Fruit fly (Drosophila melanogaster) whole organism, embryonic: ENCODE results near the gene elB.

Source experiments
- Antp ChIP-seq: fragments of 200-800 bp; sonication (Bioruptor generic); optimal IDR thresholded peaks from 3 replicates; lab custom pipeline; 2016; ENCODE audit warnings: missing biosample characterization, missing genetic modification characterization
- Bdp1 ChIP-seq: fragments of 200-800 bp; sonication (Bioruptor generic); optimal IDR thresholded peaks from 3 replicates; lab custom pipeline; 2016; ENCODE audit warnings: missing biosample characterization, missing genetic modification characterization
- Blimp-1 ChIP-seq: fragments of 200-800 bp; sonication (Bioruptor generic); optimal IDR thresholded peaks from 3 replicates; lab custom pipeline; 2018; ENCODE audit warnings: missing biosample characterization, missing genetic modification characterization, mild to moderate bottlenecking, moderate library complexity, missing genetic modification reagents
- CG1024 ChIP-seq: fragments of 200-800 bp; sonication (Bioruptor generic); IDR thresholded peaks from 2 replicates; pipeline ENCODE4 v1.3.6; 2022; ENCODE audit warnings: missing biosample characterization, missing genetic modification characterization
- CG12155 ChIP-seq: fragments of 200-800 bp; sonication (Bioruptor generic); optimal IDR thresholded peaks from 3 replicates; lab custom pipeline; 2016; ENCODE audit warnings: missing biosample characterization, missing genetic modification characterization
- CG12391 ChIP-seq: fragments of 200-800 bp; sonication (Bioruptor generic); optimal IDR thresholded peaks from 3 replicates; lab custom pipeline; 2018; ENCODE audit warnings: missing biosample characterization, mild to moderate bottlenecking, missing genetic modification characterization, moderate library complexity
- CG12769 ChIP-seq: fragments of 200-800 bp; sonication (Bioruptor generic); optimal IDR thresholded peaks from 2 replicates; lab custom pipeline; 2019; ENCODE audit warnings: missing biosample characterization, mild to moderate bottlenecking, missing genetic modification characterization, moderate library complexity
- CG13424 ChIP-seq: fragments of 200-800 bp; sonication (Bioruptor generic); optimal IDR thresholded peaks from 2 replicates; lab custom pipeline; 2019; ENCODE audit warnings: missing biosample characterization, mild to moderate bottlenecking, missing genetic modification characterization, moderate library complexity
- CG15269 ChIP-seq: fragments of 200-800 bp; sonication (Bioruptor generic); optimal IDR thresholded peaks from 2 replicates; lab custom pipeline; 2018; ENCODE audit warnings: missing biosample characterization, mild to moderate bottlenecking, missing genetic modification characterization, moderate library complexity
- CG16779 ChIP-seq: fragments of 200-800 bp; sonication (Bioruptor generic); IDR thresholded peaks from 2 replicates; pipeline ENCODE4 v1.3.6; 2022; ENCODE audit warnings: missing biosample characterization, missing genetic modification characterization
- CG16815 ChIP-seq: fragments of 200-800 bp; sonication (Bioruptor generic); optimal IDR thresholded peaks from 3 replicates; lab custom pipeline; 2017; ENCODE audit warnings: missing biosample characterization, mild to moderate bottlenecking, missing genetic modification characterization
- CG17361 ChIP-seq: fragments of 200-800 bp; sonication (Bioruptor generic); IDR thresholded peaks from 3 replicates; pipeline ENCODE4 v1.3.6; 2022; ENCODE audit warnings: missing biosample characterization, missing genetic modification characterization
- CG17385 ChIP-seq: fragments of 200-800 bp; sonication (Bioruptor generic); optimal IDR thresholded peaks from 3 replicates; lab custom pipeline; 2018; ENCODE audit warnings: missing biosample characterization, mild to moderate bottlenecking, missing genetic modification characterization
- CG31365 ChIP-seq: fragments of 200-800 bp; sonication (Bioruptor generic); optimal IDR thresholded peaks from 2 replicates; lab custom pipeline; 2018; ENCODE audit warnings: missing biosample characterization, mild to moderate bottlenecking, missing genetic modification characterization
- CG7357 ChIP-seq: fragments of 200-800 bp; sonication (Bioruptor generic); IDR thresholded peaks from 3 replicates; pipeline ENCODE4 v1.3.6; 2022; ENCODE audit warnings: missing biosample characterization, missing genetic modification characterization
- D ChIP-seq, 2 experiments: fragments of 200-800 bp in 1 of 2; fragments of >200 bp in 1 of 2; sonication (Bioruptor generic) in 1 of 2; optimal IDR thresholded peaks; 2 replicates in 1 of 2; 3 replicates in 1 of 2; lab custom pipeline; 2017; ENCODE audit warnings: mild to moderate bottlenecking in 1 of 2, missing biosample characterization in 1 of 2, missing genetic modification characterization in 1 of 2, missing genetic modification reagents in 1 of 2
- Doc2 ChIP-seq: fragments of 200-800 bp; sonication (Bioruptor generic); IDR thresholded peaks from 2 replicates; pipeline ENCODE4 v1.3.6; 2022; ENCODE audit warnings: missing biosample characterization, missing genetic modification characterization
- Dp ChIP-seq: fragments of 200-800 bp; sonication (Bioruptor generic); optimal IDR thresholded peaks from 2 replicates; lab custom pipeline; 2018; ENCODE audit warnings: missing biosample characterization, mild to moderate bottlenecking, missing genetic modification characterization, moderate library complexity
- Drgx ChIP-seq: fragments of 200-800 bp; sonication (Bioruptor generic); IDR thresholded peaks from 2 replicates; pipeline ENCODE4 v1.3.6; 2022; ENCODE audit warnings: missing biosample characterization, missing genetic modification characterization
- HmgD ChIP-seq: fragments of 200-800 bp; sonication (Bioruptor generic); optimal IDR thresholded peaks from 3 replicates; lab custom pipeline; 2016; ENCODE audit warnings: missing biosample characterization, missing genetic modification characterization
- Hr51 ChIP-seq, 2 experiments: fragments of 200-800 bp; sonication (Bioruptor generic); optimal IDR thresholded peaks; 2 replicates in 1 of 2; 3 replicates in 1 of 2; lab custom pipeline; 2016 to 2018; ENCODE audit warnings: missing biosample characterization in 2 of 2, missing genetic modification characterization in 2 of 2, mild to moderate bottlenecking in 1 of 2, moderate library complexity in 1 of 2
- Hsf ChIP-seq: fragments of 200-800 bp; sonication (Bioruptor generic); optimal IDR thresholded peaks from 3 replicates; lab custom pipeline; 2016; ENCODE audit warnings: missing biosample characterization, missing genetic modification characterization
- Jarid2 ChIP-seq: fragments of 200-800 bp; sonication (Bioruptor generic); optimal IDR thresholded peaks from 3 replicates; lab custom pipeline; 2017; ENCODE audit warnings: mild to moderate bottlenecking, missing biosample characterization, missing genetic modification reagents, missing genetic modification characterization
- Kr ChIP-seq: fragments of 200-800 bp; sonication (Bioruptor generic); optimal IDR thresholded peaks from 2 replicates; lab custom pipeline; 2017; ENCODE audit warnings: missing biosample characterization, mild to moderate bottlenecking, missing genetic modification characterization
- NC2β ChIP-seq: fragments of 200-800 bp; sonication (Bioruptor generic); optimal IDR thresholded peaks from 2 replicates; lab custom pipeline; 2016; ENCODE audit warnings: missing biosample characterization, missing genetic modification characterization
- PHDP ChIP-seq: fragments of 200-800 bp; sonication (Bioruptor generic); optimal IDR thresholded peaks from 3 replicates; lab custom pipeline; 2018; ENCODE audit warnings: missing biosample characterization, mild to moderate bottlenecking, missing genetic modification characterization, moderate library complexity
- Rfx ChIP-seq: fragments of 200-800 bp; sonication (Bioruptor generic); IDR thresholded peaks from 2 replicates; pipeline ENCODE4 v1.3.6; 2022; ENCODE audit warnings: missing biosample characterization, missing genetic modification characterization
- Sry-β ChIP-seq: fragments of 200-800 bp; sonication (Bioruptor generic); optimal IDR thresholded peaks from 2 replicates; lab custom pipeline; 2018; ENCODE audit warnings: missing biosample characterization, mild to moderate bottlenecking, missing genetic modification characterization, moderate library complexity
- Taf1 ChIP-seq: fragments of 200-800 bp; sonication (Bioruptor generic); IDR thresholded peaks from 2 replicates; pipeline ENCODE4 v1.3.6; 2022; ENCODE audit warnings: missing biosample characterization, missing genetic modification characterization
- Xbp1 ChIP-seq: fragments of 200-800 bp; sonication (Bioruptor generic); optimal IDR thresholded peaks from 3 replicates; lab custom pipeline; 2016; ENCODE audit warnings: missing biosample characterization, mild to moderate bottlenecking, missing genetic modification characterization
- ap ChIP-seq: fragments of 200-800 bp; sonication (Bioruptor generic); IDR thresholded peaks from 2 replicates; pipeline ENCODE4 v1.3.6; 2022; ENCODE audit warnings: missing biosample characterization, missing genetic modification characterization
- bab2 ChIP-seq: fragments of 200-800 bp; sonication (Bioruptor generic); optimal IDR thresholded peaks from 2 replicates; lab custom pipeline; 2016; ENCODE audit warnings: missing biosample characterization, missing genetic modification characterization
- crol ChIP-seq: fragments of 200-800 bp; sonication (Bioruptor generic); IDR thresholded peaks from 2 replicates; pipeline ENCODE4 v1.3.6; 2022; ENCODE audit warnings: missing biosample characterization, missing genetic modification characterization
- crp ChIP-seq, 2 experiments: fragments of 200-800 bp; sonication (Bioruptor generic); optimal IDR thresholded peaks; 2 replicates in 1 of 2; 3 replicates in 1 of 2; lab custom pipeline; 2017; ENCODE audit warnings: missing biosample characterization in 2 of 2, missing genetic modification characterization in 2 of 2, mild to moderate bottlenecking in 1 of 2, moderate library complexity in 1 of 2
- esg ChIP-seq: fragments of 200-800 bp; sonication (Bioruptor generic); conservative IDR thresholded peaks from 2 replicates; pipeline ENCODE4 v1.3.6; 2022; ENCODE audit warnings: missing biosample characterization, missing genetic modification characterization
- fd3F ChIP-seq: fragments of 200-800 bp; sonication (Bioruptor generic); optimal IDR thresholded peaks from 2 replicates; lab custom pipeline; 2018; ENCODE audit warnings: missing biosample characterization, mild to moderate bottlenecking, missing genetic modification characterization, moderate library complexity
- ftz-f1 ChIP-seq: fragments of 200-800 bp; sonication (Bioruptor generic); optimal IDR thresholded peaks from 2 replicates; lab custom pipeline; 2016; ENCODE audit warnings: missing biosample characterization, missing genetic modification characterization
- jumu ChIP-seq: fragments of 200-800 bp; sonication (Bioruptor generic); optimal IDR thresholded peaks from 3 replicates; lab custom pipeline; 2016; ENCODE audit warnings: missing biosample characterization, missing genetic modification characterization
- onecut ChIP-seq: fragments of 200-800 bp; sonication (Bioruptor generic); IDR thresholded peaks from 2 replicates; pipeline ENCODE4 v1.3.6; 2022; ENCODE audit warnings: missing biosample characterization, missing genetic modification characterization
- pan ChIP-seq, 4 experiments: fragments of >200 bp in 3 of 4; fragments of 200-800 bp in 1 of 4; sonication (Bioruptor generic) in 1 of 4; optimal IDR thresholded peaks in 3 of 4; IDR thresholded peaks in 1 of 4; 2 replicates each; pipeline versions ENCODE4 v1.3.6 to Lab custom; 2017 to 2022; ENCODE audit warnings: missing biosample characterization in 2 of 4, missing genetic modification characterization in 2 of 4, mixed read lengths in 1 of 4
- pnt ChIP-seq: fragments of 200-800 bp; sonication (Bioruptor generic); optimal IDR thresholded peaks from 3 replicates; lab custom pipeline; 2016; ENCODE audit warnings: missing biosample characterization, missing genetic modification characterization
- ranshi ChIP-seq: fragments of 200-800 bp; sonication (Bioruptor generic); IDR thresholded peaks from 2 replicates; pipeline ENCODE4 v1.3.6; 2022; ENCODE audit warnings: missing biosample characterization, missing genetic modification characterization
- sob ChIP-seq: fragments of 200-800 bp; sonication (Bioruptor generic); IDR thresholded peaks from 2 replicates; pipeline ENCODE4 v1.3.6; 2022; ENCODE audit warnings: missing biosample characterization, missing genetic modification characterization
- sug ChIP-seq: fragments of 200-800 bp; optimal IDR thresholded peaks from 2 replicates; lab custom pipeline; 2019; ENCODE audit warnings: missing biosample characterization, mild to moderate bottlenecking, missing genetic modification characterization, moderate library complexity
- tgo ChIP-seq: fragments of 200-800 bp; sonication (Bioruptor generic); IDR thresholded peaks from 3 replicates; pipeline ENCODE4 v1.3.6; 2022; ENCODE audit warnings: missing biosample characterization, missing genetic modification characterization
- unpg ChIP-seq: fragments of 200-800 bp; sonication (Bioruptor generic); optimal IDR thresholded peaks from 3 replicates; lab custom pipeline; 2018; ENCODE audit warnings: missing biosample characterization, mild to moderate bottlenecking, missing genetic modification characterization, moderate library complexity
- vvl ChIP-seq: fragments of 200-800 bp; sonication (Bioruptor generic); IDR thresholded peaks from 2 replicates; pipeline ENCODE4 v1.3.6; 2022; ENCODE audit warnings: missing biosample characterization, missing genetic modification characterization
- zfh1 ChIP-seq: fragments of 200-800 bp; sonication (Bioruptor generic); IDR thresholded peaks from 3 replicates; pipeline ENCODE4 v1.3.6; 2022; ENCODE audit warnings: missing biosample characterization, missing genetic modification characterization

Gene elB

DNA sequence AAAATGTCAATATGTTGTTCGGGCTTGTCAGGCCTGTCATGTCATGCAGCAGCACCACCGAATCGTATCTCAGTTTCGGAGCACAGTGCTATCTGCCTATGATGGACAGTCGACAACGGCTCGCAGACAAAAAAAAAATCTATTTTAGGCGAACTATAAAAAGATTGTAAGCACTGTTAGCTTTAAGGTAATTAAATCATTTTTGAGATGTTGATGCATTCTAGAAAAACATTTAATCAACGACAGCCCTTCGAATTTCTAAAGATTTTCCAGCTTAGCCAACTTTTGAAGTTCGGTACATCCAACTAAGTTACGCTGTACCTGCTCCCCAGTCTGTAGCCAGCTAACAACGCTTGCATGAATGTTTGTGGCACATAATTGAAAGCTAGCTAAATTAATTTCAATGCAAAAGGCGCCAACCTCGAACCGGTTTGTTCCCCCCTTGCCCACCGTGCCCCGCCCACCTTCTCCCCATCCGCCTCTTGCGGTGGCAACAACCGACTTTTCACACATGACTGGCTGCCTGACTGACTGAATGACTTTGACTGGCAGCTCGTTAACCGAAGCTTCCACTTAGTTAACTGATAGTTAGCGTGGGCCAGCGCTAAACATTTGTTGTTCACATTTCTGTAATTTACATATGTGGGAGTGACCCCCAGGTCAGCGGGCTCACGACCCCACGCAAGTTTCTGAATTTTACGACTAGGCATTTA is 49.0 kb upstream of the elB start (continued):
- TF ChIP-seq Hsf (peak; percentile 68), ap (GFP tag; lab: Robert Waterston, UW) (peak; percentile 52; the same call in 1 of the 2 replicates), CG15269 (tag; lab: Kevin White, UChicago) (peak; percentile 82), CG1024 (GFP tag; lab: Robert Waterston, UW) (peak; percentile 18; the same call in 1 of the 2 replicates), CG12769 (tag; lab: Kevin White, UChicago) (peak; percentile 40), pnt (GFP tag; lab: Kevin White, UChicago) (peak; percentile 63), Xbp1 (peak; percentile 71), CG7357 (GFP tag; lab: Robert Waterston, UW) (0 out of 3 replicates have a peak, but pooled peaks have one; percentile 23), CG17361 (GFP tag; lab: Robert Waterston, UW) (0 out of 3 replicates have a peak, but pooled peaks have one; percentile 16), crp (GFP tag; optimal IDR thresholded peaks at IDR 0.05; lab: Kevin White, UChicago) (peak in 1 of 2 experiments; percentile 14), esg (peak; percentile 68), onecut (GFP tag; lab: Robert Waterston, UW) (peak; percentile 63), HmgD (GFP tag; lab: Kevin White, UChicago) (no peak), Drgx (peak; percentile 64), Bdp1 (GFP tag; lab: Kevin White, UChicago) (peak; percentile 44), CG13424 (tag; lab: Kevin White, UChicago) (peak; percentile 82), CG16815 (GFP tag; lab: Kevin White, UChicago) (peak; percentile 33), Taf1 (GFP tag; lab: Robert Waterston, UW) (no peak), Hr51 (GFP tag; optimal IDR thresholded peaks at IDR 0.05; lab: Kevin White, UChicago) (peak; percentile 47 to 85), PHDP (peak; percentile 74), Doc2 (GFP tag; lab: Robert Waterston, UW) (no peak), D (optimal IDR thresholded peaks at IDR 0.05; lab: Kevin White, UChicago) (no peak), D (GFP tag; optimal IDR thresholded peaks at IDR 0.05; lab: Kevin White, UChicago) (no peak), bab2 (peak; percentile 63), pan (optimal IDR thresholded peaks at IDR 0.05; lab: Kevin White, UChicago) (no peak), pan (GFP tag; optimal IDR thresholded peaks at IDR 0.05 in 1 of 2, IDR thresholded peaks at IDR 0.05 in 1 of 2) (peak in 1 of 2 experiments; percentile 46), ftz-f1 (GFP tag; lab: Kevin White, UChicago) (no peak), ranshi (GFP tag; lab: Robert Waterston, UW) (peak; percentile 74), Sry-β (GFP tag; lab: Kevin White, UChicago) (no peak), Dp (no peak), CG17385 (peak; percentile 59), NC2β (GFP tag; lab: Kevin White, UChicago) (peak; percentile 43), zfh1 (peak; percentile 76), sug (tag; lab: Kevin White, UChicago) (peak; percentile 44), tgo (GFP tag; lab: Robert Waterston, UW) (peak; percentile 82; the same call in 2 of the 3 replicates), Rfx (GFP tag; lab: Robert Waterston, UW) (peak; percentile 71), CG31365 (tag; lab: Kevin White, UChicago) (no peak), vvl (peak; percentile 80), unpg (peak; percentile 73), Blimp-1 (peak; percentile 32), fd3F (peak; percentile 15), CG16779 (GFP tag; lab: Robert Waterston, UW) (no peak), crol (GFP tag; lab: Robert Waterston, UW) (peak; percentile 89), CG12391 (tag; lab: Kevin White, UChicago) (peak; percentile 71), Kr (no peak), jumu (GFP tag; lab: Kevin White, UChicago) (peak; percentile 49), Antp (GFP tag; lab: Kevin White, UChicago) (peak; percentile 6), Jarid2 (no peak), sob (GFP tag; lab: Robert Waterston, UW) (peak; percentile 66), CG12155 (GFP tag; lab: Kevin White, UChicago) (peak; percentile 18)
